Worm (Caenorhabditis elegans): ENCODE measurements around the gene ikke-1.

ce11 chrIII:9071372-9071771 is 20.9 kb upstream of the ikke-1 start, which contains the start of gene lin-12:
- TF ChIP-seq Y48G9A.11 (GFP tag; IDR thresholded peaks at IDR 0.05) (no peak), nhr-11 (tag; optimal IDR thresholded peaks at IDR 0.05) (no peak), nhr-25 (tag; optimal IDR thresholded peaks at IDR 0.05; ENCODE audit: borderline replicate concordance, insufficient read depth) (no peak), attf-4 (tag; optimal IDR thresholded peaks at IDR 0.05) (no peak), pqm-1 (tag; optimal IDR thresholded peaks at IDR 0.05) (no peak), pha-4 (GFP tag; IDR thresholded peaks at IDR 0.05) (no peak), pha-4 (tag; optimal IDR thresholded peaks at IDR 0.05) (no peak), daf-12 (tag; optimal IDR thresholded peaks at IDR 0.05) (no peak), mdl-1 (tag; optimal IDR thresholded peaks at IDR 0.05) (no peak), ceh-20 (GFP tag; IDR thresholded peaks at IDR 0.05) (no peak), arid-1 (GFP tag; conservative IDR thresholded peaks at IDR 0.05) (no peak), egl-27 (tag; optimal IDR thresholded peaks at IDR 0.05) (no peak), ztf-11 (tag; optimal IDR thresholded peaks at IDR 0.05) (no peak)

Measured in whole organism, L4 larva.